Fruit fly (Drosophila melanogaster): ENCODE measurements around the gene Nt5a.

The Nt5a gene

dm6 chr3L:1300076-1300635, 7.1 kb downstream of the Nt5a start (continued):
- TF ChIP-seq CG12942 (GFP tag; optimal IDR thresholded peaks at IDR 0.05) = peak; percentile 76
- no peak for TF ChIP-seq Sry-β (GFP tag; optimal IDR thresholded peaks at IDR 0.05)
- TF ChIP-seq fu2 (GFP tag; optimal IDR thresholded peaks at IDR 0.05) = no peak
- peak; percentile 69 for TF ChIP-seq Nf-YB (GFP tag; optimal IDR thresholded peaks at IDR 0.05)
- peak; percentile 86 for TF ChIP-seq CG15696 (tag; optimal IDR thresholded peaks at IDR 0.05)
- no peak for TF ChIP-seq Dll (GFP tag; IDR thresholded peaks at IDR 0.05; ENCODE audit: partially characterized antibody)
- peak; percentile 51 for TF ChIP-seq Gug (GFP tag; IDR thresholded peaks at IDR 0.05)
- peak; percentile 57 for TF ChIP-seq kah (GFP tag; optimal IDR thresholded peaks at IDR 0.05)
- TF ChIP-seq Bgb (GFP tag; IDR thresholded peaks at IDR 0.05; ENCODE audit: partially characterized antibody) = no peak
- TF ChIP-seq Rx (GFP tag; IDR thresholded peaks at IDR 0.05) = peak; percentile 70
- no peak for TF ChIP-seq repo (GFP tag; optimal IDR thresholded peaks at IDR 0.05)
- TF ChIP-seq CHES-1-like (GFP tag; optimal IDR thresholded peaks at IDR 0.05) = peak; percentile 28
- TF ChIP-seq otp (GFP tag; IDR thresholded peaks at IDR 0.05) = peak; percentile 69; the same call in 2 of the 3 replicates
- peak; percentile 58 for TF ChIP-seq CrebB (tag; optimal IDR thresholded peaks at IDR 0.05)
- peak; percentile 80 for TF ChIP-seq Ptx1 (GFP tag; IDR thresholded peaks at IDR 0.05)
- peak; percentile 5 for TF ChIP-seq CG8944 (GFP tag; optimal IDR thresholded peaks at IDR 0.05)
- TF ChIP-seq CG6683 (GFP tag; optimal IDR thresholded peaks at IDR 0.05) = peak; percentile 32
- TF ChIP-seq pho (GFP tag; optimal IDR thresholded peaks at IDR 0.05) = peak; percentile 7
- peak; percentile 67 for TF ChIP-seq H2.0 (GFP tag; IDR thresholded peaks at IDR 0.05)
- no peak for TF ChIP-seq CG32767 (GFP tag; IDR thresholded peaks at IDR 0.05)
- no peak for TF ChIP-seq CG16813 (GFP tag; IDR thresholded peaks at IDR 0.05; ENCODE audit: partially characterized antibody)
- TF ChIP-seq CG6791 (GFP tag; IDR thresholded peaks at IDR 0.05; ENCODE audit: partially characterized antibody) = no peak
- peak; percentile 83 for TF ChIP-seq HLH3B (GFP tag; IDR thresholded peaks at IDR 0.05)
- peak; percentile 25 for TF ChIP-seq mirr (GFP tag; optimal IDR thresholded peaks at IDR 0.05)
- TF ChIP-seq CG17568 (GFP tag; optimal IDR thresholded peaks at IDR 0.05) = no peak
- TF ChIP-seq gem (tag; optimal IDR thresholded peaks at IDR 0.05) = peak; percentile 92
- peak; percentile 58 for TF ChIP-seq HmgZ (tag; optimal IDR thresholded peaks at IDR 0.05)
- 0 out of 2 replicates have a peak, but pooled peaks have one; percentile 11 for TF ChIP-seq dati (GFP tag; IDR thresholded peaks at IDR 0.05)
- no peak for TF ChIP-seq HLH54F (GFP tag; optimal IDR thresholded peaks at IDR 0.05)
- no peak for TF ChIP-seq en (GFP tag; optimal IDR thresholded peaks at IDR 0.05)
- TF ChIP-seq D19A (tag; optimal IDR thresholded peaks at IDR 0.05) = peak; percentile 88
- no peak for TF ChIP-seq CG6175 (GFP tag; IDR thresholded peaks at IDR 0.05)
- TF ChIP-seq ham (GFP tag; IDR thresholded peaks at IDR 0.05) = no peak
- no peak for TF ChIP-seq luna (GFP tag; optimal IDR thresholded peaks at IDR 0.05)
- peak; percentile 81 for TF ChIP-seq CG6689 (GFP tag; IDR thresholded peaks at IDR 0.05)
- TF ChIP-seq ato (GFP tag; IDR thresholded peaks at IDR 0.05; ENCODE audit: partially characterized antibody) = no peak
- no peak for TF ChIP-seq Dip2 (GFP tag; IDR thresholded peaks at IDR 0.05)
- TF ChIP-seq fd3F (GFP tag; optimal IDR thresholded peaks at IDR 0.05) = peak; percentile 29
- TF ChIP-seq CG12071 (GFP tag; optimal IDR thresholded peaks at IDR 0.05) = no peak
- no peak for TF ChIP-seq da (GFP tag; optimal IDR thresholded peaks at IDR 0.05)
- TF ChIP-seq sob (GFP tag; IDR thresholded peaks at IDR 0.05) = peak; percentile 76
- TF ChIP-seq Ets65A (GFP tag) = no peak
- TF ChIP-seq CG18764 (GFP tag; optimal IDR thresholded peaks at IDR 0.05) = peak; percentile 65
- TF ChIP-seq unc-4 (GFP tag; IDR thresholded peaks at IDR 0.05; ENCODE audit: partially characterized antibody) = no peak
- TF ChIP-seq CG1832 (GFP tag; optimal IDR thresholded peaks at IDR 0.05) = no peak
- TF ChIP-seq Myb (GFP tag; optimal IDR thresholded peaks at IDR 0.05) = no peak
- TF ChIP-seq Xrp1 (GFP tag; IDR thresholded peaks at IDR 0.05) = peak; percentile 93
- no peak for TF ChIP-seq Vsx1 (GFP tag; optimal IDR thresholded peaks at IDR 0.05)
- TF ChIP-seq CG14667 (GFP tag; IDR thresholded peaks at IDR 0.05) = peak; percentile 74
- no peak for TF ChIP-seq CG1647 (GFP tag; optimal IDR thresholded peaks at IDR 0.05)
- TF ChIP-seq ara (GFP tag; IDR thresholded peaks at IDR 0.05) = peak; percentile 92
